Fruit fly (Drosophila melanogaster): Measurements from ENCODE around the gene CG32262.
A peak's percentile ranks its signal among the peaks of the same experiment; 100 is the strongest.

The CG32262 gene

DNA sequence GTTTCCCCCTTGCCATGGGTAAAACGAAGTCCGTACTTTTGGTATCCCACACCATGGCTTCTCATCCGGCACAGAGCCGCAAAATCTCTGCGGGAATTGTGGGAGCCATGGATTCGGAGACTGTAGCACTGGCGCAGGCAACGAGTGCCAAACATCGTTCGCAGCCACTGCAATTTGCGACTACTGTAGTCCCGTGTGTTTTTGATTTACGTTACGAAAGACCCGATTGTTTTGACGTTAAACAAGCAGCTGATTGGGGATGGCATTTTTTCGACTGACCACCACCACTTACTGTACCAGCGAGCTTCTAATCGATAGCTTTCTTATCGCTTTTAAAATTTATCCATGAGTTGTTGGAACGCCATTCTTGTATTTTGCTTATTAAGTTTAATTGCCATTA lies at the start of gene CG32262 (continued):
- no peak for TF ChIP-seq Fer3 (tag; optimal IDR thresholded peaks at IDR 0.05)
- no peak for TF ChIP-seq CG10543 (GFP tag; optimal IDR thresholded peaks at IDR 0.05)
- no peak for TF ChIP-seq CG12104 (GFP tag; optimal IDR thresholded peaks at IDR 0.05)
- no peak for TF ChIP-seq tin (GFP tag; optimal IDR thresholded peaks at IDR 0.05)
- no peak for TF ChIP-seq Bteb2 (GFP tag; optimal IDR thresholded peaks at IDR 0.05)
- no peak for TF ChIP-seq eve (GFP tag; optimal IDR thresholded peaks at IDR 0.05)
- TF ChIP-seq yki (optimal IDR thresholded peaks at IDR 0.05): no peak
- TF ChIP-seq Meics (GFP tag; optimal IDR thresholded peaks at IDR 0.05): no peak
- TF ChIP-seq CG3847 (GFP tag; IDR thresholded peaks at IDR 0.05): no peak
- no peak for TF ChIP-seq CG13123 (GFP tag; optimal IDR thresholded peaks at IDR 0.05)
- TF ChIP-seq HLH54F (GFP tag; optimal IDR thresholded peaks at IDR 0.05): no peak
- TF ChIP-seq Dek (tag; optimal IDR thresholded peaks at IDR 0.05): no peak
- no peak for TF ChIP-seq p53 (GFP tag; optimal IDR thresholded peaks at IDR 0.05)
- TF ChIP-seq disco-r (GFP tag; optimal IDR thresholded peaks at IDR 0.05): no peak
- TF ChIP-seq knrl (GFP tag; IDR thresholded peaks at IDR 0.05; ENCODE audit: partially characterized antibody): no peak
- TF ChIP-seq CG2678 (tag; optimal IDR thresholded peaks at IDR 0.05): no peak
- no peak for TF ChIP-seq CG43689 (GFP tag; IDR thresholded peaks at IDR 0.05)
- no peak for TF ChIP-seq CG11398 (GFP tag; optimal IDR thresholded peaks at IDR 0.05)
- TF ChIP-seq CG10209 (GFP tag; optimal IDR thresholded peaks at IDR 0.05): no peak
- TF ChIP-seq CG34422 (GFP tag; IDR thresholded peaks at IDR 0.05): peak; percentile 52; the same call in 1 of the 3 replicates
- no peak for TF ChIP-seq CG15269 (tag; optimal IDR thresholded peaks at IDR 0.05)
- TF ChIP-seq CG17328 (GFP tag; IDR thresholded peaks at IDR 0.05): no peak
- TF ChIP-seq Atf3 (GFP tag; optimal IDR thresholded peaks at IDR 0.05): no peak
- no peak for TF ChIP-seq wor (GFP tag; IDR thresholded peaks at IDR 0.05)
- TF ChIP-seq CkIIα-i1 (GFP tag; IDR thresholded peaks at IDR 0.05): no peak
- no peak for TF ChIP-seq CG31224 (GFP tag; IDR thresholded peaks at IDR 0.05)
- TF ChIP-seq zen (tag; optimal IDR thresholded peaks at IDR 0.05): no peak
- TF ChIP-seq CG1602 (GFP tag; optimal IDR thresholded peaks at IDR 0.05): no peak
- TF ChIP-seq CG8359 (GFP tag; optimal IDR thresholded peaks at IDR 0.05; ENCODE audit: borderline replicate concordance): no peak
- no peak for TF ChIP-seq zfh1 (GFP tag; IDR thresholded peaks at IDR 0.05)
- no peak for TF ChIP-seq NK7.1 (GFP tag; optimal IDR thresholded peaks at IDR 0.05)
- TF ChIP-seq tup (GFP tag; optimal IDR thresholded peaks at IDR 0.05): no peak
- TF ChIP-seq CG12219 (GFP tag; optimal IDR thresholded peaks at IDR 0.05): no peak
- TF ChIP-seq lilli (GFP tag; optimal IDR thresholded peaks at IDR 0.05): no peak
- TF ChIP-seq CG4730 (GFP tag; IDR thresholded peaks at IDR 0.05): no peak
- TF ChIP-seq Ets65A (GFP tag): no peak
- no peak for TF ChIP-seq Hr78 (GFP tag; optimal IDR thresholded peaks at IDR 0.05)
- TF ChIP-seq bsh (GFP tag; optimal IDR thresholded peaks at IDR 0.05): no peak
- TF ChIP-seq CG16813 (GFP tag; IDR thresholded peaks at IDR 0.05; ENCODE audit: partially characterized antibody): peak; percentile 57; the same call in 2 of the 3 replicates
- no peak for TF ChIP-seq CG9817 (tag; optimal IDR thresholded peaks at IDR 0.05)
- no peak for TF ChIP-seq pnt (GFP tag; optimal IDR thresholded peaks at IDR 0.05)
- no peak for TF ChIP-seq Rx (GFP tag; IDR thresholded peaks at IDR 0.05)
- TF ChIP-seq CG16779 (GFP tag; IDR thresholded peaks at IDR 0.05): no peak
- no peak for TF ChIP-seq ash1 (GFP tag; optimal IDR thresholded peaks at IDR 0.05)
- TF ChIP-seq Usf (GFP tag; optimal IDR thresholded peaks at IDR 0.05): no peak
- peak; percentile 44 for TF ChIP-seq sens (GFP tag)
- no peak for TF ChIP-seq CG16815 (GFP tag; optimal IDR thresholded peaks at IDR 0.05)
- peak; percentile 71 for TF ChIP-seq sna (GFP tag; IDR thresholded peaks at IDR 0.05; ENCODE audit: partially characterized antibody)
- TF ChIP-seq Doc2 (GFP tag; IDR thresholded peaks at IDR 0.05): no peak
- TF ChIP-seq slbo (GFP tag; IDR thresholded peaks at IDR 0.05): no peak
- peak; percentile 92 for TF ChIP-seq CG18011 (GFP tag; optimal IDR thresholded peaks at IDR 0.05)
- no peak for TF ChIP-seq CG4282 (GFP tag; optimal IDR thresholded peaks at IDR 0.05)
- no peak for TF ChIP-seq CG8944 (GFP tag; optimal IDR thresholded peaks at IDR 0.05)
